Fruit fly (Drosophila melanogaster) whole organism, embryonic: ENCODE measurements around the gene chif.

Experiments used
- ATbp ChIP-seq: fragments of 200-800 bp; sonication (Bioruptor generic); optimal IDR thresholded peaks from 2 replicates; lab custom pipeline; 2017; ENCODE audit warnings: missing biosample characterization, mild to moderate bottlenecking, missing genetic modification characterization, missing genetic modification reagents
- BEAF-32 ChIP-seq: fragments of 200-800 bp; sonication (Bioruptor generic); optimal IDR thresholded peaks from 3 replicates; lab custom pipeline; 2017; ENCODE audit warnings: missing biosample characterization, missing genetic modification characterization, mild to moderate bottlenecking, moderate library complexity, missing genetic modification reagents
- CG12104 ChIP-seq: fragments of 200-800 bp; sonication (Bioruptor generic); optimal IDR thresholded peaks from 3 replicates; lab custom pipeline; 2016; ENCODE audit warnings: missing biosample characterization, missing genetic modification characterization
- CG13296 ChIP-seq: fragments of 200-800 bp; sonication (Bioruptor generic); optimal IDR thresholded peaks from 3 replicates; lab custom pipeline; 2018; ENCODE audit warnings: missing biosample characterization, mild to moderate bottlenecking, missing genetic modification characterization
- CG1529 ChIP-seq: fragments of 200-800 bp; sonication (Bioruptor generic); optimal IDR thresholded peaks from 3 replicates; lab custom pipeline; 2018; ENCODE audit warnings: missing biosample characterization, missing genetic modification characterization
- CG15479 ChIP-seq: fragments of 200-800 bp; sonication (Bioruptor generic); optimal IDR thresholded peaks from 3 replicates; lab custom pipeline; 2019; ENCODE audit warnings: missing biosample characterization, mild to moderate bottlenecking, missing genetic modification characterization, moderate library complexity
- CG17802 ChIP-seq: fragments of 200-800 bp; sonication (Bioruptor generic); optimal IDR thresholded peaks from 2 replicates; lab custom pipeline; 2018; ENCODE audit warnings: missing biosample characterization, mild to moderate bottlenecking, missing genetic modification characterization, moderate library complexity
- CG18262 ChIP-seq: fragments of 200-800 bp; optimal IDR thresholded peaks from 3 replicates; lab custom pipeline; 2019; ENCODE audit warnings: missing biosample characterization, mild to moderate bottlenecking, missing genetic modification characterization, moderate library complexity
- CG2875 ChIP-seq: fragments of 200-800 bp; sonication (Bioruptor generic); optimal IDR thresholded peaks from 2 replicates; lab custom pipeline; 2017; ENCODE audit warnings: missing biosample characterization, mild to moderate bottlenecking, missing genetic modification characterization, missing genetic modification reagents
- CG34224 ChIP-seq: fragments of 200-800 bp; sonication (Bioruptor generic); IDR thresholded peaks from 3 replicates; pipeline ENCODE4 v1.3.6; 2022; ENCODE audit warnings: missing biosample characterization, missing genetic modification characterization; ENCODE audit not compliant: partially characterized antibody
- CG3726 ChIP-seq: fragments of 200-800 bp; sonication (Bioruptor generic); IDR thresholded peaks from 3 replicates; pipeline ENCODE4, ENCODE4 v1.3.6; 2022; ENCODE audit warnings: missing biosample characterization, missing genetic modification characterization
- CG4730 ChIP-seq: fragments of 200-800 bp; sonication (Bioruptor generic); IDR thresholded peaks from 2 replicates; pipeline ENCODE4 v1.3.6; 2022; ENCODE audit warnings: missing biosample characterization, missing genetic modification characterization
- CG6683 ChIP-seq: fragments of 200-800 bp; sonication (Bioruptor generic); optimal IDR thresholded peaks from 2 replicates; lab custom pipeline; 2017; ENCODE audit warnings: missing biosample characterization, mild to moderate bottlenecking, missing genetic modification characterization, missing genetic modification reagents
- CG7839 ChIP-seq: fragments of 200-800 bp; sonication (Bioruptor generic); optimal IDR thresholded peaks from 3 replicates; lab custom pipeline; 2018; ENCODE audit warnings: missing biosample characterization, mild to moderate bottlenecking, missing genetic modification characterization, moderate library complexity
- Fer1 ChIP-seq: fragments of 200-800 bp; sonication (Bioruptor generic); optimal IDR thresholded peaks from 2 replicates; lab custom pipeline; 2017; ENCODE audit warnings: missing biosample characterization, mild to moderate bottlenecking, missing genetic modification characterization
- Hr78 ChIP-seq, 2 experiments: fragments of 200-800 bp in 1 of 2; fragments of >200 bp in 1 of 2; sonication (Bioruptor generic) in 1 of 2; optimal IDR thresholded peaks; 2 replicates each; lab custom pipeline; 2017 to 2019; ENCODE audit warnings: missing biosample characterization in 2 of 2, missing genetic modification characterization in 2 of 2, mild to moderate bottlenecking in 1 of 2, moderate library complexity in 1 of 2
- MESR4 ChIP-seq: fragments of 200-800 bp; sonication (Bioruptor generic); optimal IDR thresholded peaks from 2 replicates; lab custom pipeline; 2018; ENCODE audit warnings: missing biosample characterization, mild to moderate bottlenecking, missing genetic modification characterization, moderate library complexity
- Max ChIP-seq: fragments of 200-800 bp; sonication (Bioruptor generic); optimal IDR thresholded peaks from 2 replicates; lab custom pipeline; 2016; ENCODE audit warnings: missing biosample characterization, mild to moderate bottlenecking, missing genetic modification characterization
- NfI ChIP-seq: fragments of 200-800 bp; sonication (Bioruptor generic); optimal IDR thresholded peaks from 3 replicates; lab custom pipeline; 2018; ENCODE audit warnings: missing biosample characterization, mild to moderate bottlenecking, missing genetic modification characterization, moderate library complexity
- Rx ChIP-seq: fragments of 200-800 bp; sonication (Bioruptor generic); IDR thresholded peaks from 2 replicates; pipeline ENCODE4 v1.3.6; 2022; ENCODE audit warnings: missing biosample characterization, missing genetic modification characterization
- Side ChIP-seq: fragments of 200-800 bp; sonication (Bioruptor generic); optimal IDR thresholded peaks from 2 replicates; lab custom pipeline; 2016; ENCODE audit warnings: missing biosample characterization, missing genetic modification characterization
- Stat92E ChIP-seq, 3 experiments: fragments of >200 bp in 2 of 3; fragments of 200-800 bp in 1 of 3; sonication (Bioruptor generic) in 1 of 3; optimal IDR thresholded peaks; 2 replicates each; lab custom pipeline; 2017 to 2019; ENCODE audit warnings: missing biosample characterization in 3 of 3, missing genetic modification characterization in 3 of 3, mild to moderate bottlenecking in 1 of 3, moderate library complexity in 1 of 3
- Tbp ChIP-seq: fragments of >200 bp; optimal IDR thresholded peaks from 2 replicates; lab custom pipeline; 2018; ENCODE audit warnings: missing biosample characterization, missing genetic modification characterization
- bbx ChIP-seq: fragments of 200-800 bp; sonication (Bioruptor generic); IDR thresholded peaks from 2 replicates; pipeline ENCODE4 v1.3.6; 2022; ENCODE audit warnings: missing biosample characterization, missing genetic modification characterization; ENCODE audit not compliant: partially characterized antibody
- caup ChIP-seq: fragments of 200-800 bp; sonication (Bioruptor generic); optimal IDR thresholded peaks from 3 replicates; lab custom pipeline; 2017; ENCODE audit warnings: missing biosample characterization, mild to moderate bottlenecking, missing genetic modification characterization, moderate library complexity; ENCODE audit not compliant: severe bottlenecking
- crp ChIP-seq, 2 experiments: fragments of 200-800 bp; sonication (Bioruptor generic); optimal IDR thresholded peaks; 2 replicates in 1 of 2; 3 replicates in 1 of 2; lab custom pipeline; 2017; ENCODE audit warnings: missing biosample characterization in 2 of 2, missing genetic modification characterization in 2 of 2, mild to moderate bottlenecking in 1 of 2, moderate library complexity in 1 of 2
- danr ChIP-seq: fragments of 200-800 bp; sonication (Bioruptor generic); IDR thresholded peaks from 2 replicates; pipeline ENCODE4 v1.3.6; 2022; ENCODE audit warnings: missing biosample characterization, missing genetic modification characterization
- dati ChIP-seq: fragments of 200-800 bp; sonication (Bioruptor generic); IDR thresholded peaks from 2 replicates; pipeline ENCODE4 v1.3.6; 2022; ENCODE audit warnings: missing biosample characterization, missing genetic modification characterization
- exex ChIP-seq: fragments of 200-800 bp; sonication (Bioruptor generic); optimal IDR thresholded peaks from 4 replicates; lab custom pipeline; 2018; ENCODE audit warnings: missing biosample characterization, mild to moderate bottlenecking, missing genetic modification characterization, moderate library complexity
- fu2 ChIP-seq: fragments of 200-800 bp; sonication (Bioruptor generic); optimal IDR thresholded peaks from 2 replicates; lab custom pipeline; 2016; ENCODE audit warnings: missing biosample characterization, missing genetic modification characterization
- gcm2 ChIP-seq: fragments of 200-800 bp; sonication (Bioruptor generic); optimal IDR thresholded peaks from 2 replicates; lab custom pipeline; 2016; ENCODE audit warnings: missing biosample characterization, missing genetic modification characterization
- gem ChIP-seq: fragments of 200-800 bp; sonication (Bioruptor generic); optimal IDR thresholded peaks from 2 replicates; lab custom pipeline; 2019; ENCODE audit warnings: missing biosample characterization, mild to moderate bottlenecking, missing genetic modification characterization, moderate library complexity
- jumu ChIP-seq: fragments of 200-800 bp; sonication (Bioruptor generic); optimal IDR thresholded peaks from 3 replicates; lab custom pipeline; 2016; ENCODE audit warnings: missing biosample characterization, missing genetic modification characterization
- klu ChIP-seq: fragments of 200-800 bp; sonication (Bioruptor generic); IDR thresholded peaks from 2 replicates; pipeline ENCODE4 v1.3.6; 2022; ENCODE audit warnings: missing biosample characterization, missing genetic modification characterization
- kni ChIP-seq: fragments of 200-800 bp; sonication (Bioruptor generic); optimal IDR thresholded peaks from 3 replicates; lab custom pipeline; 2017; ENCODE audit warnings: mild to moderate bottlenecking, missing biosample characterization, missing genetic modification reagents, missing genetic modification characterization
- nom ChIP-seq: fragments of 200-800 bp; sonication (Bioruptor generic); optimal IDR thresholded peaks from 2 replicates; lab custom pipeline; 2017; ENCODE audit warnings: missing biosample characterization, missing genetic modification characterization, mild to moderate bottlenecking, moderate library complexity, missing genetic modification reagents
- org-1 ChIP-seq: fragments of 200-800 bp; sonication (Bioruptor generic); optimal IDR thresholded peaks from 2 replicates; lab custom pipeline; 2017; ENCODE audit warnings: missing biosample characterization, missing genetic modification characterization
- p53 ChIP-seq: fragments of 200-800 bp; sonication (Bioruptor generic); optimal IDR thresholded peaks from 2 replicates; lab custom pipeline; 2016; ENCODE audit warnings: missing biosample characterization, missing genetic modification characterization
- pnt ChIP-seq: fragments of 200-800 bp; sonication (Bioruptor generic); optimal IDR thresholded peaks from 3 replicates; lab custom pipeline; 2016; ENCODE audit warnings: missing biosample characterization, missing genetic modification characterization
- prd ChIP-seq, 3 experiments: fragments of >200 bp in 2 of 3; fragments of 200-800 bp in 1 of 3; sonication (Bioruptor generic) in 1 of 3; optimal IDR thresholded peaks in 2 of 3; IDR thresholded peaks in 1 of 3; 2 replicates in 2 of 3; 3 replicates in 1 of 3; pipeline versions ENCODE4 v1.3.6 to Lab custom; 2017 to 2022; ENCODE audit warnings: missing biosample characterization in 1 of 3, missing genetic modification characterization in 1 of 3
- pum ChIP-seq: fragments of 200-800 bp; sonication (Bioruptor generic); optimal IDR thresholded peaks from 2 replicates; lab custom pipeline; 2016; ENCODE audit warnings: missing biosample characterization, missing genetic modification characterization
- sd ChIP-seq: fragments of 200-800 bp; sonication (Bioruptor generic); optimal IDR thresholded peaks from 3 replicates; lab custom pipeline; 2018; ENCODE audit warnings: missing biosample characterization, mild to moderate bottlenecking, missing genetic modification characterization, moderate library complexity
- sqz ChIP-seq: fragments of 200-800 bp; sonication (Bioruptor generic); optimal IDR thresholded peaks from 3 replicates; lab custom pipeline; 2018; ENCODE audit warnings: missing biosample characterization, mild to moderate bottlenecking, missing genetic modification characterization
- toy ChIP-seq: fragments of 200-800 bp; sonication (Bioruptor generic); IDR thresholded peaks from 2 replicates; pipeline ENCODE4 v1.3.6; 2022; ENCODE audit warnings: missing biosample characterization, missing genetic modification characterization
- usp ChIP-seq: fragments of >200 bp; optimal IDR thresholded peaks from 2 replicates; lab custom pipeline; 2017; ENCODE audit warnings: missing biosample characterization, missing genetic modification characterization
- vnd ChIP-seq: fragments of 200-800 bp; sonication (Bioruptor generic); IDR thresholded peaks from 3 replicates; pipeline ENCODE4 v1.3.6; 2022; ENCODE audit warnings: missing biosample characterization, missing genetic modification characterization; ENCODE audit not compliant: partially characterized antibody

The chif gene

DNA sequence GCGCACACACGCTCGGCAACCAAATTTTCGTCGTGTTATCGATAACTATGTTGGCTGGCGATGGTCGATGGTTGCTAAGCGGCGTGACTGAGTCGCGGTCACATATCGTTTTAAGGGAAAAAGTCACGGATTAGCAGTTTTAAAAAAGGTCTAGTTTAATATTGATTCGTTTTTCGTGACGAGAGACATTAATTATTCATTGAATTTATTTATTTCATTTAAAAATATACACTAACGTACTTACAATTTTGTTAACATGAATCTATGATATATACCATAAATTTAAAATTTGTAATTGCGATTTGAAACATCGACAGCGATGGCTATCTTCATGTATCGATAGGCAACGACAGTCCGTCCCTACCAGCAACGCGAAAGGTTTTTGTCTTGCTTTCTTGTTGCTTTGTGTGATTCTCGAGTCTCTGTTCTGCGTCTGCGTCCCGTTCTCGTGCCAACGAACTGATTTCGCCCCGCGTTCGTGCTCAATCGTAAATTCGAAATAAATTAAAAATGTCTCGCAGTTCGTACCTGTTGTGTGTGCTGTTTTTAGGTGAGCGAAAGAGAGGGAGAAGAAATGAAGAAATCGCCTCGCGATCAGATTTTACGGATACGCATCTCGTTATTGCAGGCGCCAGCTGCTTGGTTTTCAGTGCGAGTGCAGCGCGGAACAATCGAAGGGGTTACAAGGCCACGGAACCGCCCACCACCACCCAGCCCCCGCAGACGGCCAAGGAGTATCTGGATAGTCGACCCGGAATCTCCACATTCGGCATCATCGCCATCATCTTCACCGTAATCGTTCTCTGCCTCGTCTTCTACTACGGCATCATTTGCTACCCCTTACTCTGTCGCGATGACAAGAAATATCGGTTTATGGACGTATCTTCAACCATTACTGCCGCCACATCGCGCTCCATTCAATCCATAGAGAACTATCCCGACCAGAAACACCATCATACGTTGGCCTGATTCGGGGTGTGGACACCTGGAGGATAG lies at the start of gene chif, which contains the start of the genes Hyls1 and CG4455 (continued):
- no peak for TF ChIP-seq sd
- peak; percentile 96 for TF ChIP-seq BEAF-32 (GFP tag; lab: Kevin White, UChicago)
- TF ChIP-seq CG12104 = peak; percentile 38
- peak; percentile 29 for TF ChIP-seq CG1529 (GFP tag; lab: Kevin White, UChicago)
- no peak for TF ChIP-seq gcm2 (GFP tag; lab: Kevin White, UChicago)
- no peak for TF ChIP-seq CG6683
- TF ChIP-seq danr = no peak
- TF ChIP-seq fu2 (GFP tag; lab: Kevin White, UChicago) = no peak
- peak; percentile 80 for TF ChIP-seq CG34224 (GFP tag; lab: Robert Waterston, UW)
- peak; percentile 19 for TF ChIP-seq exex (tag; lab: Kevin White, UChicago)
- TF ChIP-seq Side (GFP tag; lab: Kevin White, UChicago) = no peak
- no peak for TF ChIP-seq Hr78 (GFP tag; optimal IDR thresholded peaks at IDR 0.05; lab: Kevin White, UChicago)
- TF ChIP-seq Tbp (GFP tag; lab: Kevin White, UChicago) = no peak
- TF ChIP-seq Max (GFP tag; lab: Kevin White, UChicago) = peak; percentile 61
- peak; percentile 20 for TF ChIP-seq caup (GFP tag; lab: Kevin White, UChicago)
- TF ChIP-seq pum (GFP tag; lab: Kevin White, UChicago) = no peak
- peak; percentile 78 for TF ChIP-seq bbx
- TF ChIP-seq CG13296 = no peak
- no peak for TF ChIP-seq prd (optimal IDR thresholded peaks at IDR 0.05; lab: Kevin White, UChicago)
- peak; percentile 29; the same call in 1 of the 3 replicates for TF ChIP-seq prd (GFP tag; IDR thresholded peaks at IDR 0.05; lab: Robert Waterston, UW)
- TF ChIP-seq nom (GFP tag; lab: Kevin White, UChicago) = no peak
- TF ChIP-seq CG2875 (GFP tag; lab: Kevin White, UChicago) = no peak
- no peak for TF ChIP-seq Rx (GFP tag; lab: Robert Waterston, UW)
- peak; percentile 55 for TF ChIP-seq MESR4 (GFP tag; lab: Kevin White, UChicago)
- TF ChIP-seq org-1 (GFP tag; lab: Kevin White, UChicago) = no peak
- no peak for TF ChIP-seq jumu
- no peak for TF ChIP-seq CG17802
- no peak for TF ChIP-seq CG4730
- TF ChIP-seq usp (GFP tag; lab: Kevin White, UChicago) = no peak
- TF ChIP-seq klu (GFP tag; lab: Robert Waterston, UW) = no peak
- peak; percentile 51 for TF ChIP-seq CG18262
- no peak for TF ChIP-seq pnt
- TF ChIP-seq CG7839 (tag; lab: Kevin White, UChicago) = peak; percentile 39
- no peak for TF ChIP-seq ATbp (GFP tag; lab: Kevin White, UChicago)
- peak; percentile 3 for TF ChIP-seq NfI (GFP tag; lab: Kevin White, UChicago)
- TF ChIP-seq gem = peak; percentile 63
- TF ChIP-seq kni (GFP tag; lab: Kevin White, UChicago) = no peak
- no peak for TF ChIP-seq crp (GFP tag; optimal IDR thresholded peaks at IDR 0.05; lab: Kevin White, UChicago)
- TF ChIP-seq p53 (GFP tag; lab: Kevin White, UChicago) = no peak
- TF ChIP-seq Fer1 (GFP tag; lab: Kevin White, UChicago) = no peak
- no peak for TF ChIP-seq toy (GFP tag; lab: Robert Waterston, UW)
- peak; percentile 15 for TF ChIP-seq sqz (GFP tag; lab: Kevin White, UChicago)
- peak; percentile 44 for TF ChIP-seq CG15479 (GFP tag; lab: Kevin White, UChicago)
- peak in 1 of 3 experiments; percentile 31 for TF ChIP-seq Stat92E (GFP tag; optimal IDR thresholded peaks at IDR 0.05; lab: Kevin White, UChicago)
- no peak for TF ChIP-seq CG3726
- TF ChIP-seq dati (GFP tag; lab: Robert Waterston, UW) = no peak
- peak; percentile 90 for TF ChIP-seq vnd (GFP tag; lab: Robert Waterston, UW)
